Fruit fly (Drosophila melanogaster) whole organism: ENCODE data around the gene fray.

Experiments
- CG8478 ChIP-seq: fragments of >200 bp; optimal IDR thresholded peaks from 2 replicates; lab custom pipeline; 2018; ENCODE audit warnings: inconsistent platforms
- Dll ChIP-seq: fragments of >200 bp; optimal IDR thresholded peaks from 2 replicates; lab custom pipeline; 2017
- EcR ChIP-seq, 2 experiments: fragments of >200 bp; optimal IDR thresholded peaks; 2 replicates each; lab custom pipeline; 2017; ENCODE audit warnings: missing biosample characterization in 2 of 2, missing genetic modification characterization in 2 of 2, missing genetic modification reagents in 2 of 2
- pan ChIP-seq: fragments of >200 bp; optimal IDR thresholded peaks from 2 replicates; lab custom pipeline; 2017
- psq ChIP-seq: fragments of >200 bp; optimal IDR thresholded peaks from 2 replicates; lab custom pipeline; 2017
- usp ChIP-seq: fragments of >200 bp; optimal IDR thresholded peaks from 2 replicates; lab custom pipeline; 2017; ENCODE audit warnings: missing biosample characterization, missing genetic modification characterization, mixed read lengths

The fray gene

dm6 chr3R:18580979-18581378 is 8.1 kb downstream of the fray start:
- TF ChIP-seq psq (no peak), Dll (lab: Kevin White, UChicago) (no peak), usp (GFP tag; lab: Kevin White, UChicago) (no peak)

dm6 chr3R:18582236-18582635 is 9.3 kb downstream of the fray start:
- TF ChIP-seq Dll (lab: Kevin White, UChicago) (no peak), pan (lab: Kevin White, UChicago) (no peak), CG8478 (no peak), EcR (GFP tag; optimal IDR thresholded peaks at IDR 0.05; lab: Kevin White, UChicago) (no peak), psq (no peak), usp (GFP tag; lab: Kevin White, UChicago) (no peak)

dm6 chr3R:18583881-18584545 is 11.1 kb downstream of the fray start:
- no peak for TF ChIP-seq CG8478
- no peak for TF ChIP-seq psq
- TF ChIP-seq usp (GFP tag; lab: Kevin White, UChicago), result no peak
- TF ChIP-seq Dll (lab: Kevin White, UChicago), result no peak
- no peak for TF ChIP-seq pan (lab: Kevin White, UChicago)
- no peak for TF ChIP-seq EcR (GFP tag; optimal IDR thresholded peaks at IDR 0.05; lab: Kevin White, UChicago)

dm6 chr3R:18584546-18584935 is 11.7 kb downstream of the fray start:
- TF ChIP-seq EcR (GFP tag; optimal IDR thresholded peaks at IDR 0.05; lab: Kevin White, UChicago), result peak in 1 of 2 experiments; percentile 17
- no peak for TF ChIP-seq psq

- TF ChIP-seq EcR (GFP tag; optimal IDR thresholded peaks at IDR 0.05; lab: Kevin White, UChicago) (peak in 1 of 2 experiments; percentile 88), pan (lab: Kevin White, UChicago) (no peak)
Measured at dm6 chr3R:18585259-18585858, 12.5 kb downstream of the fray start.

dm6 chr3R:18590754-18591153 is 17.9 kb downstream of the fray start, which contains the start of gene qin:
qin (plus strand) TSS chr3R:18591027.
- TF ChIP-seq EcR (GFP tag; optimal IDR thresholded peaks at IDR 0.05; lab: Kevin White, UChicago), result no peak
- no peak for TF ChIP-seq psq
- no peak for TF ChIP-seq CG8478
- TF ChIP-seq Dll (lab: Kevin White, UChicago), result no peak
- no peak for TF ChIP-seq usp (GFP tag; lab: Kevin White, UChicago)
- no peak for TF ChIP-seq pan (lab: Kevin White, UChicago)

dm6 chr3R:18598391-18598790 is 25.5 kb downstream of the fray start, which contains the start of gene Tssk:
Tssk (plus strand) TSS chr3R:18598691.
- TF ChIP-seq pan (lab: Kevin White, UChicago) (no peak), usp (GFP tag; lab: Kevin White, UChicago) (no peak), Dll (lab: Kevin White, UChicago) (no peak), CG8478 (no peak), EcR (GFP tag; optimal IDR thresholded peaks at IDR 0.05; lab: Kevin White, UChicago) (no peak), psq (no peak)

dm6 chr3R:18616007-18616406 is 43.1 kb downstream of the fray start:
- TF ChIP-seq usp (GFP tag; lab: Kevin White, UChicago) (no peak), CG8478 (no peak), psq (no peak), EcR (GFP tag; optimal IDR thresholded peaks at IDR 0.05; lab: Kevin White, UChicago) (no peak), Dll (lab: Kevin White, UChicago) (no peak), pan (lab: Kevin White, UChicago) (no peak)

dm6 chr3R:18617411-18617810 is 44.5 kb downstream of the fray start, which contains the start of gene CG7695:
CG7695 (minus strand) TSS chr3R:18617511.
- TF ChIP-seq usp (GFP tag; lab: Kevin White, UChicago) (no peak), pan (lab: Kevin White, UChicago) (no peak), EcR (GFP tag; optimal IDR thresholded peaks at IDR 0.05; lab: Kevin White, UChicago) (no peak), CG8478 (no peak), psq (no peak), Dll (lab: Kevin White, UChicago) (no peak)

- TF ChIP-seq EcR (GFP tag; optimal IDR thresholded peaks at IDR 0.05; lab: Kevin White, UChicago) (no peak), Dll (lab: Kevin White, UChicago) (no peak), pan (lab: Kevin White, UChicago) (no peak), usp (GFP tag; lab: Kevin White, UChicago) (no peak)
Measured at dm6 chr3R:18619451-18619942, 46.6 kb downstream of the fray start.

- TF ChIP-seq CG8478 (no peak), usp (GFP tag; lab: Kevin White, UChicago) (no peak), pan (lab: Kevin White, UChicago) (no peak), psq (no peak), Dll (lab: Kevin White, UChicago) (no peak), EcR (GFP tag; optimal IDR thresholded peaks at IDR 0.05; lab: Kevin White, UChicago) (no peak)
Measured at dm6 chr3R:18621230-18621629, 48.3 kb downstream of the fray start, which contains the start of gene CG14304. CG14304 (minus strand) TSS chr3R:18621327.

dm6 chr3R:18624541-18624940 is 51.6 kb downstream of the fray start:
- TF ChIP-seq psq (no peak), Dll (lab: Kevin White, UChicago) (no peak)
